Worm (Caenorhabditis elegans) whole organism, late embryonic: ENCODE results near the gene srw-145.

Experiments
- ama-1 ChIP-seq: fragments of 150-350 bp; optimal IDR thresholded peaks from 2 replicates; lab custom pipeline; 2014
- fax-1 ChIP-seq: sonication (generic microtip); optimal IDR thresholded peaks from 2 replicates; lab custom pipeline; 2016; ENCODE audit warnings: missing genotype, missing genetic modification characterization, missing compliant biosample characterization
- nhr-11 ChIP-seq: fragments of 150-350 bp; optimal IDR thresholded peaks from 2 replicates; lab custom pipeline; 2014; ENCODE audit warnings: missing biosample characterization, missing genetic modification characterization
- pat-9 ChIP-seq: fragments of 200-800 bp; sonication (Bioruptor generic); optimal IDR thresholded peaks from 2 replicates; lab custom pipeline; 2018; ENCODE audit warnings: mild to moderate bottlenecking, missing genetic modification characterization, moderate library complexity, missing compliant biosample characterization
- pqm-1 ChIP-seq: sonication (generic microtip); optimal IDR thresholded peaks from 2 replicates; lab custom pipeline; 2016; ENCODE audit warnings: missing genetic modification characterization, missing compliant biosample characterization
- sox-2 ChIP-seq: fragments of 200-800 bp; sonication (Bioruptor generic); IDR thresholded peaks from 2 replicates; pipeline ENCODE4 v1.3.6; 2022; ENCODE audit warnings: missing genetic modification reagents, missing genetic modification characterization, missing compliant biosample characterization
- syd-9 ChIP-seq: sonication (generic microtip); optimal IDR thresholded peaks from 2 replicates; lab custom pipeline; 2016; ENCODE audit warnings: mild to moderate bottlenecking, missing genetic modification characterization, moderate library complexity, missing compliant biosample characterization
- tbx-7 ChIP-seq: sonication (generic microtip); optimal IDR thresholded peaks from 2 replicates; lab custom pipeline; 2016; ENCODE audit warnings: missing genotype, missing genetic modification characterization, missing compliant biosample characterization

DNA sequence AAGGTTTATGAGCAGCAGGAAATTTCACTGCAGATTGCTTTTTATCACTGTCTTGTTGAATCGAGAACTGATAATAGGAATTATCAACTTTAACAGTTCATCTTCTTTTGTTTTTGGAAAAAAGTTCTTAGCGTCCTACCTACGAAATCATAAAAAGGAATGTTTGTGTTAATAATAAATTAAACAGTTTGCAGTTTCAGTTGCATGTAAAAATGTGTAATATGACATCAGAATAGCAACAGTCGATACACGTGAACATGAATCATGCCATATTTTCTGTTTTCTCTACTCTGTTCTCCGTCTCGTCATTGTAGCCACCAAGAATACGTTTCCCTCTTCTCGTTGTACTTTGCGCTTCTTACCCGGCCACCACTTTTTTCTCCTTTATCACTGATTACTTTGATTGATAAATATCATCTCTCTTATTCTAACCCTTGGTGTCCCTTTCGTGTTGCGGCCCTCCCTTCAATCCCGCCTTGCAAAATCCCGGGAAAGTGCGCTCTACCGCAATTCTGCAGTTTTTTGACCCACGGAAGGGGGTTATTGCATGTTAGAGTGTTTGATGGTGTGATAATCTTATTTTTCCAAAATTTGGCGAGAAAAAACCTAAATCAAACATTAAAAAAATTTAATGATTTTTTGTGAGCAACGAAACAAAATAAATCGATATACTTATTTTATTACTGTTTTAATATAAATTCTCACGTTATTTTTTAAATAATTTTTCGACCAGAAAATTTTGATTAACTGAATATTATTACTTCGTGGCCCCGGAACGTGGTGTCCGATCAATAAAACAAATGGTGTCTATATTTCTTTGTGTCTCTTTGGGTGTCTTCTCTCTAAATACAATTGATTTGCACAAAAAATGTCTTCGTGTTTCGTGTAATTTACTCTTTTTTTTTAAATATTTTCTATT, 44.2 kb upstream of the srw-145 start, which contains the start of gene sptl-3:
- TF ChIP-seq tbx-7 (tag; lab: Kevin White, UChicago) (no peak), syd-9 (tag; lab: Kevin White, UChicago) (no peak), sox-2 (GFP tag; lab: Robert Waterston, UW) (no peak), pat-9 (tag; lab: Kevin White, UChicago) (no peak), ama-1 (lab: Kevin White, UChicago) (no peak), pqm-1 (tag; lab: Kevin White, UChicago) (no peak), fax-1 (tag; lab: Kevin White, UChicago) (no peak), nhr-11 (tag; lab: Kevin White, UChicago) (no peak)
